Fruit fly (Drosophila melanogaster) whole organism, embryonic: ENCODE data around the gene cwo.

ENCODE experiments used
- C15 ChIP-seq: fragments of 200-800 bp; sonication (Bioruptor generic); IDR thresholded peaks from 3 replicates; pipeline ENCODE4 v1.3.6; 2022; ENCODE audit warnings: missing biosample characterization, missing genetic modification characterization
- CG11085 ChIP-seq: fragments of 200-800 bp; sonication (Bioruptor generic); IDR thresholded peaks from 2 replicates; pipeline ENCODE4 v1.3.6; 2022; ENCODE audit warnings: missing biosample characterization, missing genetic modification characterization
- CG11456 ChIP-seq: fragments of 200-800 bp; sonication (Bioruptor generic); IDR thresholded peaks from 3 replicates; pipeline ENCODE4 v1.3.6; 2022; ENCODE audit warnings: missing biosample characterization, missing genetic modification characterization
- CG13894 ChIP-seq: fragments of 200-800 bp; sonication (Bioruptor generic); optimal IDR thresholded peaks from 3 replicates; lab custom pipeline; 2018; ENCODE audit warnings: missing biosample characterization, mild to moderate bottlenecking, missing genetic modification characterization, moderate library complexity
- CG15011 ChIP-seq: fragments of 200-800 bp; sonication (Bioruptor generic); optimal IDR thresholded peaks from 3 replicates; lab custom pipeline; 2018; ENCODE audit warnings: missing biosample characterization, mild to moderate bottlenecking, missing genetic modification characterization
- CG15073 ChIP-seq: fragments of 200-800 bp; sonication (Bioruptor generic); optimal IDR thresholded peaks from 2 replicates; lab custom pipeline; 2016; ENCODE audit warnings: missing biosample characterization, missing genetic modification characterization
- CG15696 ChIP-seq: fragments of 200-800 bp; sonication (Bioruptor generic); optimal IDR thresholded peaks from 2 replicates; lab custom pipeline; 2019; ENCODE audit warnings: missing biosample characterization, mild to moderate bottlenecking, missing genetic modification characterization, moderate library complexity
- CG16779 ChIP-seq: fragments of 200-800 bp; sonication (Bioruptor generic); IDR thresholded peaks from 2 replicates; pipeline ENCODE4 v1.3.6; 2022; ENCODE audit warnings: missing biosample characterization, missing genetic modification characterization
- CG17385 ChIP-seq: fragments of 200-800 bp; sonication (Bioruptor generic); optimal IDR thresholded peaks from 3 replicates; lab custom pipeline; 2018; ENCODE audit warnings: missing biosample characterization, mild to moderate bottlenecking, missing genetic modification characterization
- CG1832 ChIP-seq: fragments of 200-800 bp; sonication (Bioruptor generic); optimal IDR thresholded peaks from 2 replicates; lab custom pipeline; 2017; ENCODE audit warnings: missing biosample characterization, mild to moderate bottlenecking, missing genetic modification characterization, inconsistent platforms
- CG2116 ChIP-seq: fragments of 200-800 bp; sonication (Bioruptor generic); optimal IDR thresholded peaks from 3 replicates; lab custom pipeline; 2018; ENCODE audit warnings: missing biosample characterization, mild to moderate bottlenecking, missing genetic modification characterization
- CG30431 ChIP-seq: fragments of 200-800 bp; sonication (Bioruptor generic); optimal IDR thresholded peaks from 2 replicates; lab custom pipeline; 2017; ENCODE audit warnings: missing biosample characterization, missing genetic modification characterization
- CG7556 ChIP-seq: fragments of 200-800 bp; sonication (Bioruptor generic); optimal IDR thresholded peaks from 2 replicates; lab custom pipeline; 2017; ENCODE audit warnings: missing biosample characterization, mild to moderate bottlenecking, missing genetic modification characterization
- CG8388 ChIP-seq: fragments of 200-800 bp; sonication (Bioruptor generic); optimal IDR thresholded peaks from 2 replicates; lab custom pipeline; 2019; ENCODE audit warnings: missing biosample characterization, mild to moderate bottlenecking, missing genetic modification characterization, moderate library complexity
- CG8765 ChIP-seq: fragments of 200-800 bp; sonication (Bioruptor generic); IDR thresholded peaks from 2 replicates; pipeline ENCODE4 v1.3.6; 2022; ENCODE audit warnings: missing biosample characterization, missing genetic modification characterization
- CG9215 ChIP-seq: fragments of 200-800 bp; sonication (Bioruptor generic); IDR thresholded peaks from 2 replicates; pipeline ENCODE4 v1.3.6; 2022; ENCODE audit warnings: missing biosample characterization, missing genetic modification characterization
- CG9437 ChIP-seq: fragments of 200-800 bp; sonication (Bioruptor generic); optimal IDR thresholded peaks from 2 replicates; lab custom pipeline; 2018; ENCODE audit warnings: missing biosample characterization, mild to moderate bottlenecking, missing genetic modification characterization
- Drgx ChIP-seq: fragments of 200-800 bp; sonication (Bioruptor generic); IDR thresholded peaks from 2 replicates; pipeline ENCODE4 v1.3.6; 2022; ENCODE audit warnings: missing biosample characterization, missing genetic modification characterization
- ERR ChIP-seq: fragments of 200-800 bp; sonication (Bioruptor generic); optimal IDR thresholded peaks from 2 replicates; lab custom pipeline; 2016; ENCODE audit warnings: missing biosample characterization, missing genetic modification characterization
- Gug ChIP-seq: fragments of 200-800 bp; sonication (Bioruptor generic); IDR thresholded peaks from 4 replicates; pipeline ENCODE4 v1.3.6; 2022; ENCODE audit warnings: missing biosample characterization, missing genetic modification characterization
- H2.0 ChIP-seq: fragments of 200-800 bp; sonication (Bioruptor generic); IDR thresholded peaks from 2 replicates; pipeline ENCODE4 v1.3.6; 2022; ENCODE audit warnings: missing biosample characterization, missing genetic modification characterization
- HLH54F ChIP-seq: fragments of 200-800 bp; sonication (Bioruptor generic); optimal IDR thresholded peaks from 3 replicates; lab custom pipeline; 2016; ENCODE audit warnings: missing biosample characterization, missing genetic modification characterization
- Hr51 ChIP-seq, 2 experiments: fragments of 200-800 bp; sonication (Bioruptor generic); optimal IDR thresholded peaks; 2 replicates in 1 of 2; 3 replicates in 1 of 2; lab custom pipeline; 2016 to 2018; ENCODE audit warnings: missing biosample characterization in 2 of 2, missing genetic modification characterization in 2 of 2, mild to moderate bottlenecking in 1 of 2, moderate library complexity in 1 of 2
- Kr ChIP-seq: fragments of 200-800 bp; sonication (Bioruptor generic); optimal IDR thresholded peaks from 2 replicates; lab custom pipeline; 2017; ENCODE audit warnings: missing biosample characterization, mild to moderate bottlenecking, missing genetic modification characterization
- Lhr ChIP-seq: fragments of 200-800 bp; sonication (Bioruptor generic); optimal IDR thresholded peaks from 3 replicates; lab custom pipeline; 2017; ENCODE audit warnings: mild to moderate bottlenecking, missing biosample characterization, missing genetic modification reagents, missing genetic modification characterization
- NC2α ChIP-seq: fragments of 200-800 bp; sonication (Bioruptor generic); optimal IDR thresholded peaks from 2 replicates; lab custom pipeline; 2016; ENCODE audit warnings: missing biosample characterization, missing genetic modification characterization
- PHDP ChIP-seq: fragments of 200-800 bp; sonication (Bioruptor generic); optimal IDR thresholded peaks from 3 replicates; lab custom pipeline; 2018; ENCODE audit warnings: missing biosample characterization, mild to moderate bottlenecking, missing genetic modification characterization, moderate library complexity
- Ptx1 ChIP-seq: fragments of 200-800 bp; sonication (Bioruptor generic); IDR thresholded peaks from 2 replicates; pipeline ENCODE4 v1.3.6; 2022; ENCODE audit warnings: missing biosample characterization, missing genetic modification characterization
- Scr ChIP-seq: fragments of 200-800 bp; sonication (Bioruptor generic); IDR thresholded peaks from 2 replicates; pipeline ENCODE4 v1.3.6; 2022; ENCODE audit warnings: missing biosample characterization, missing genetic modification characterization; ENCODE audit not compliant: partially characterized antibody
- Sry-β ChIP-seq: fragments of 200-800 bp; sonication (Bioruptor generic); optimal IDR thresholded peaks from 2 replicates; lab custom pipeline; 2018; ENCODE audit warnings: missing biosample characterization, mild to moderate bottlenecking, missing genetic modification characterization, moderate library complexity
- Sry-δ ChIP-seq: fragments of 200-800 bp; sonication (Bioruptor generic); optimal IDR thresholded peaks from 2 replicates; lab custom pipeline; 2016; ENCODE audit warnings: missing biosample characterization, missing genetic modification characterization
- Xbp1 ChIP-seq: fragments of 200-800 bp; sonication (Bioruptor generic); optimal IDR thresholded peaks from 3 replicates; lab custom pipeline; 2016; ENCODE audit warnings: missing biosample characterization, mild to moderate bottlenecking, missing genetic modification characterization
- az2 ChIP-seq: fragments of 200-800 bp; sonication (Bioruptor generic); optimal IDR thresholded peaks from 3 replicates; lab custom pipeline; 2016; ENCODE audit warnings: missing biosample characterization, missing genetic modification characterization
- bsh ChIP-seq, 2 experiments: fragments of 200-800 bp; sonication (Bioruptor generic); optimal IDR thresholded peaks; 2 replicates each; lab custom pipeline; 2017 to 2018; ENCODE audit warnings: mild to moderate bottlenecking in 2 of 2, missing biosample characterization in 2 of 2, missing genetic modification characterization in 2 of 2, moderate library complexity in 1 of 2
- caup ChIP-seq: fragments of 200-800 bp; sonication (Bioruptor generic); optimal IDR thresholded peaks from 3 replicates; lab custom pipeline; 2017; ENCODE audit warnings: missing biosample characterization, mild to moderate bottlenecking, missing genetic modification characterization, moderate library complexity; ENCODE audit not compliant: severe bottlenecking
- ci ChIP-seq: fragments of 200-800 bp; sonication (Bioruptor generic); IDR thresholded peaks from 3 replicates; pipeline ENCODE4 v1.3.6; 2022; ENCODE audit warnings: missing biosample characterization, missing genetic modification characterization
- danr ChIP-seq: fragments of 200-800 bp; sonication (Bioruptor generic); IDR thresholded peaks from 2 replicates; pipeline ENCODE4 v1.3.6; 2022; ENCODE audit warnings: missing biosample characterization, missing genetic modification characterization
- dimm ChIP-seq: fragments of 200-800 bp; sonication (Bioruptor generic); IDR thresholded peaks from 2 replicates; pipeline ENCODE4 v1.3.6; 2022; ENCODE audit warnings: missing biosample characterization, missing genetic modification characterization
- emc ChIP-seq: fragments of 200-800 bp; sonication (Bioruptor generic); optimal IDR thresholded peaks from 2 replicates; lab custom pipeline; 2016; ENCODE audit warnings: missing biosample characterization, missing genetic modification characterization
- esg ChIP-seq: fragments of 200-800 bp; sonication (Bioruptor generic); conservative IDR thresholded peaks from 2 replicates; pipeline ENCODE4 v1.3.6; 2022; ENCODE audit warnings: missing biosample characterization, missing genetic modification characterization
- exex ChIP-seq: fragments of 200-800 bp; sonication (Bioruptor generic); optimal IDR thresholded peaks from 4 replicates; lab custom pipeline; 2018; ENCODE audit warnings: missing biosample characterization, mild to moderate bottlenecking, missing genetic modification characterization, moderate library complexity
- h ChIP-seq: fragments of >200 bp; optimal IDR thresholded peaks from 2 replicates; lab custom pipeline; 2017
- ind ChIP-seq: fragments of 200-800 bp; sonication (Bioruptor generic); optimal IDR thresholded peaks from 3 replicates; lab custom pipeline; 2016; ENCODE audit warnings: missing biosample characterization, missing genetic modification characterization
- lilli ChIP-seq: fragments of 200-800 bp; sonication (Bioruptor generic); optimal IDR thresholded peaks from 3 replicates; lab custom pipeline; 2016; ENCODE audit warnings: missing biosample characterization, missing genetic modification characterization
- p53 ChIP-seq: fragments of 200-800 bp; sonication (Bioruptor generic); optimal IDR thresholded peaks from 2 replicates; lab custom pipeline; 2016; ENCODE audit warnings: missing biosample characterization, missing genetic modification characterization
- prd ChIP-seq, 3 experiments: fragments of >200 bp in 2 of 3; fragments of 200-800 bp in 1 of 3; sonication (Bioruptor generic) in 1 of 3; optimal IDR thresholded peaks in 2 of 3; IDR thresholded peaks in 1 of 3; 2 replicates in 2 of 3; 3 replicates in 1 of 3; pipeline versions ENCODE4 v1.3.6 to Lab custom; 2017 to 2022; ENCODE audit warnings: missing biosample characterization in 1 of 3, missing genetic modification characterization in 1 of 3
- shn ChIP-seq: fragments of 200-800 bp; sonication (Bioruptor generic); optimal IDR thresholded peaks from 3 replicates; lab custom pipeline; 2016; ENCODE audit warnings: missing biosample characterization, missing genetic modification characterization
- slp2 ChIP-seq: fragments of 200-800 bp; sonication (Bioruptor generic); optimal IDR thresholded peaks from 2 replicates; lab custom pipeline; 2016; ENCODE audit warnings: missing biosample characterization, missing genetic modification characterization
- stc ChIP-seq: fragments of 200-800 bp; sonication (Bioruptor generic); IDR thresholded peaks from 2 replicates; pipeline ENCODE4 v1.3.6; 2022; ENCODE audit warnings: missing biosample characterization, missing genetic modification characterization
- zen ChIP-seq: fragments of 200-800 bp; sonication (Bioruptor generic); optimal IDR thresholded peaks from 3 replicates; lab custom pipeline; 2018; ENCODE audit warnings: missing biosample characterization, mild to moderate bottlenecking, missing genetic modification characterization, moderate library complexity

The cwo gene

dm6 chr3R:10353932-10354703 is 33.9 kb upstream of the cwo start (continued):
- TF ChIP-seq CG8388 (GFP tag; lab: Kevin White, UChicago) (peak; percentile 33), CG16779 (no peak), CG11085 (GFP tag; lab: Robert Waterston, UW) (no peak), ci (GFP tag; lab: Robert Waterston, UW) (no peak), CG2116 (GFP tag; lab: Kevin White, UChicago) (no peak), ind (GFP tag; lab: Kevin White, UChicago) (no peak), Sry-δ (GFP tag; lab: Kevin White, UChicago) (no peak), C15 (GFP tag; lab: Robert Waterston, UW) (no peak), p53 (GFP tag; lab: Kevin White, UChicago) (no peak), ERR (GFP tag; lab: Kevin White, UChicago) (no peak), Scr (GFP tag; lab: Robert Waterston, UW) (no peak), lilli (GFP tag; lab: Kevin White, UChicago) (peak; percentile 3), slp2 (GFP tag; lab: Kevin White, UChicago) (no peak), CG1832 (GFP tag; lab: Kevin White, UChicago) (no peak), stc (no peak), NC2α (no peak), CG8765 (GFP tag; lab: Robert Waterston, UW) (no peak), danr (no peak), az2 (GFP tag; lab: Kevin White, UChicago) (peak; percentile 43), Ptx1 (no peak), h (lab: Kevin White, UChicago) (no peak), CG17385 (GFP tag; lab: Kevin White, UChicago) (peak; percentile 30), Kr (GFP tag; lab: Kevin White, UChicago) (peak; percentile 58), caup (GFP tag; lab: Kevin White, UChicago) (no peak), PHDP (peak; percentile 31), shn (GFP tag; lab: Kevin White, UChicago) (no peak), esg (GFP tag; lab: Robert Waterston, UW) (no peak), zen (tag; lab: Kevin White, UChicago) (peak; percentile 29), Drgx (GFP tag; lab: Robert Waterston, UW) (no peak), exex (tag; lab: Kevin White, UChicago) (no peak), HLH54F (GFP tag; lab: Kevin White, UChicago) (no peak), Lhr (GFP tag; lab: Kevin White, UChicago) (no peak), CG15073 (GFP tag; lab: Kevin White, UChicago) (no peak), CG13894 (tag; lab: Kevin White, UChicago) (peak; percentile 52), Hr51 (GFP tag; optimal IDR thresholded peaks at IDR 0.05; lab: Kevin White, UChicago) (peak in 1 of 2 experiments; percentile 15), Gug (GFP tag; lab: Robert Waterston, UW) (no peak), CG15011 (GFP tag; lab: Kevin White, UChicago) (no peak), prd (optimal IDR thresholded peaks at IDR 0.05; lab: Kevin White, UChicago) (no peak), prd (GFP tag; IDR thresholded peaks at IDR 0.05; lab: Robert Waterston, UW) (no peak), Xbp1 (peak; percentile 13), CG15696 (peak; percentile 81), CG9437 (GFP tag; lab: Kevin White, UChicago) (peak; percentile 19), CG11456 (GFP tag; lab: Robert Waterston, UW) (no peak), CG9215 (no peak), emc (GFP tag; lab: Kevin White, UChicago) (no peak), dimm (GFP tag; lab: Robert Waterston, UW) (no peak), CG7556 (GFP tag; lab: Kevin White, UChicago) (peak; percentile 46), CG30431 (GFP tag; lab: Kevin White, UChicago) (no peak), bsh (GFP tag; optimal IDR thresholded peaks at IDR 0.05; lab: Kevin White, UChicago) (peak in 1 of 2 experiments; percentile 58), H2.0 (GFP tag; lab: Robert Waterston, UW) (no peak), Sry-β (GFP tag; lab: Kevin White, UChicago) (no peak)
